Worm (Caenorhabditis elegans) whole organism, late embryonic: ENCODE measurements around the gene str-71.

Source experiments
- F13H6.1 ChIP-seq: sonication (generic microtip); optimal IDR thresholded peaks from 2 replicates; lab custom pipeline; 2016; ENCODE audit warnings: missing genetic modification characterization, missing compliant biosample characterization
- nfya-1 ChIP-seq: sonication (generic microtip); optimal IDR thresholded peaks from 2 replicates; lab custom pipeline; 2017; ENCODE audit warnings: missing genetic modification characterization, mild to moderate bottlenecking, missing compliant biosample characterization, antibody characterized with exemption, moderate library complexity

DNA sequence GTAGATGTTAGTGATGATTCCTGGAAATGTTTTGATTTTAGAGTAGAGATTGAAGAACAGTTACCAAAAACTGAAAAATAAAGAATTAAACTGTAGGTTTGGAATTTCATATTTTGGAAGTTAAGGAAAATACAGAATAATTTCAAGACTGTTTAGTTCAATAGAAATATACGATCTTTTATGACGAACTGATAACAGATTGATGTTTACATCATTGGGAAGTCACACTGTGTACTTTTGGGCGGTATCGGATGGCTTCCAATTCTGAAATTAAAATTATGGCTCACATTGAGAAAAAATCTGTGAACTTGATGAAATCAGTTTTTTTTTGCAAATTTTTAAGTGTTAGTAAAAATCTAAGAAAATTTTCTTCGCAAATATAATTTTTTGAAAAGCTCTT lies 26.5 kb downstream of the str-71 start, which contains the start of gene T26H5.8:
- no peak for TF ChIP-seq nfya-1 (tag; lab: Kevin White, UChicago)
- TF ChIP-seq F13H6.1 (tag; lab: Kevin White, UChicago) = no peak
